Fruit fly (Drosophila melanogaster) whole organism, wandering third instar larva: Measurements from ENCODE around the gene CG18417.

Experiments used
- Abd-B ChIP-seq: fragments of >200 bp; optimal IDR thresholded peaks from 2 replicates; lab custom pipeline; 2017; ENCODE audit warnings: missing biosample characterization, missing genetic modification characterization
- CG32264 ChIP-seq: fragments of 200-800 bp; sonication (Bioruptor generic); optimal IDR thresholded peaks from 2 replicates; lab custom pipeline; 2016; ENCODE audit warnings: missing biosample characterization, missing genetic modification characterization
- CG9705 ChIP-seq: fragments of 200-800 bp; sonication (Bioruptor generic); optimal IDR thresholded peaks from 2 replicates; lab custom pipeline; 2018; ENCODE audit warnings: missing biosample characterization, mild to moderate bottlenecking, missing genetic modification characterization
- CrebA ChIP-seq: fragments of 200-800 bp; sonication (Bioruptor generic); optimal IDR thresholded peaks from 2 replicates; lab custom pipeline; 2016; ENCODE audit warnings: missing biosample characterization, mild to moderate bottlenecking, missing genetic modification characterization, borderline replicate concordance
- Dfd ChIP-seq: fragments of >200 bp; optimal IDR thresholded peaks from 2 replicates; lab custom pipeline; 2017; ENCODE audit warnings: missing biosample characterization, missing genetic modification characterization
- Dif ChIP-seq: fragments of 200-275, 200-300 bp; sonication (Bioruptor generic); optimal IDR thresholded peaks from 2 replicates; lab custom pipeline; 2018; ENCODE audit warnings: missing biosample characterization, missing genetic modification characterization; ENCODE audit not compliant: partially characterized antibody
- GATAd ChIP-seq: sonication (Bioruptor generic); optimal IDR thresholded peaks from 2 replicates; lab custom pipeline; 2016; ENCODE audit warnings: missing biosample characterization, missing genetic modification characterization
- HLH106 ChIP-seq: fragments of 200-800 bp; optimal IDR thresholded peaks from 3 replicates; lab custom pipeline; 2019; ENCODE audit warnings: missing biosample characterization, mild to moderate bottlenecking, missing genetic modification characterization, moderate library complexity
- Hnf4 ChIP-seq: fragments of 200-800 bp; sonication (Bioruptor generic); optimal IDR thresholded peaks from 2 replicates; lab custom pipeline; 2016; ENCODE audit warnings: missing biosample characterization, mild to moderate bottlenecking, missing genetic modification characterization
- Hr78 ChIP-seq: fragments of >200 bp; optimal IDR thresholded peaks from 2 replicates; lab custom pipeline; 2017; ENCODE audit warnings: missing biosample characterization, missing genetic modification characterization
- Hr83 ChIP-seq: fragments of 200-300 bp; sonication (Bioruptor generic); optimal IDR thresholded peaks from 2 replicates; lab custom pipeline; 2016; ENCODE audit warnings: missing biosample characterization, mild to moderate bottlenecking, missing genetic modification characterization, moderate library complexity; ENCODE audit not compliant: poor library complexity, severe bottlenecking
- Jra ChIP-seq: sonication (Bioruptor generic); optimal IDR thresholded peaks from 2 replicates; lab custom pipeline; 2016; ENCODE audit warnings: missing biosample characterization, missing genetic modification characterization
- Mio ChIP-seq: sonication (Bioruptor generic); optimal IDR thresholded peaks from 2 replicates; lab custom pipeline; 2016; ENCODE audit warnings: missing biosample characterization, missing genetic modification characterization
- Myc ChIP-seq: fragments of >200 bp; optimal IDR thresholded peaks from 2 replicates; lab custom pipeline; 2017
- N ChIP-seq: fragments of >200 bp; optimal IDR thresholded peaks from 2 replicates; lab custom pipeline; 2018; ENCODE audit warnings: missing biosample characterization, missing external identifiers, missing genetic modification characterization
- OdsH ChIP-seq: fragments of 200-800 bp; sonication (Bioruptor generic); optimal IDR thresholded peaks from 2 replicates; lab custom pipeline; 2016; ENCODE audit warnings: missing biosample characterization, mild to moderate bottlenecking, missing genetic modification characterization
- Rel ChIP-seq, 2 experiments: fragments of 200-800 bp; sonication (Bioruptor generic) in 1 of 2; optimal IDR thresholded peaks; 2 replicates in 1 of 2; 3 replicates in 1 of 2; lab custom pipeline; 2016 to 2019; ENCODE audit warnings: mild to moderate bottlenecking in 2 of 2, missing biosample characterization in 2 of 2, missing genetic modification characterization in 2 of 2, moderate library complexity in 1 of 2
- Sp1 ChIP-seq: fragments of 200-800 bp; sonication (Bioruptor generic); optimal IDR thresholded peaks from 3 replicates; lab custom pipeline; 2019; ENCODE audit warnings: missing biosample characterization, mild to moderate bottlenecking, missing genetic modification characterization, moderate library complexity
- Vsx2 ChIP-seq: fragments of 200-300, 225-300 bp; sonication (Bioruptor generic); optimal IDR thresholded peaks from 2 replicates; lab custom pipeline; 2018; ENCODE audit warnings: missing biosample characterization, missing genetic modification characterization; ENCODE audit not compliant: partially characterized antibody
- br ChIP-seq: fragments of 200-800 bp; sonication (Bioruptor generic); optimal IDR thresholded peaks from 2 replicates; lab custom pipeline; 2016; ENCODE audit warnings: missing biosample characterization, missing genetic modification characterization
- dl ChIP-seq, 2 experiments: fragments of 175-275, 200-275 bp in 1 of 2; fragments of 200-275 bp in 1 of 2; sonication (Bioruptor generic); optimal IDR thresholded peaks; lab custom pipeline; 2018; ENCODE audit warnings: mild to moderate bottlenecking in 2 of 2, missing biosample characterization in 2 of 2, missing genetic modification characterization in 2 of 2, moderate library complexity in 2 of 2; ENCODE audit not compliant: partially characterized antibody in 2 of 2, insufficient read depth in 1 of 2
- dmrt93B ChIP-seq: fragments of 200-800 bp; sonication (Bioruptor generic); optimal IDR thresholded peaks from 2 replicates; lab custom pipeline; 2018; ENCODE audit warnings: missing biosample characterization, mild to moderate bottlenecking, missing genetic modification characterization
- dsf ChIP-seq: sonication (Bioruptor generic); optimal IDR thresholded peaks from 2 replicates; lab custom pipeline; 2016; ENCODE audit warnings: missing biosample characterization, missing genetic modification characterization, borderline replicate concordance
- ey ChIP-seq: fragments of 200-800 bp; sonication (Bioruptor generic); optimal IDR thresholded peaks from 2 replicates; lab custom pipeline; 2016; ENCODE audit warnings: missing biosample characterization, missing genetic modification characterization
- foxo ChIP-seq, 2 experiments: fragments of 200-800 bp; sonication (Bioruptor generic); optimal IDR thresholded peaks; 2 replicates in 1 of 2; 3 replicates in 1 of 2; lab custom pipeline; 2016 to 2017; ENCODE audit warnings: missing biosample characterization in 2 of 2, missing genetic modification characterization in 2 of 2
- fru ChIP-seq: fragments of 200-800 bp; sonication (Bioruptor generic); optimal IDR thresholded peaks from 3 replicates; lab custom pipeline; 2016; ENCODE audit warnings: missing biosample characterization, mild to moderate bottlenecking, missing genetic modification characterization
- h ChIP-seq: fragments of 200-800 bp; sonication (Bioruptor generic); optimal IDR thresholded peaks from 3 replicates; lab custom pipeline; 2016; ENCODE audit warnings: missing biosample characterization, mild to moderate bottlenecking, missing genetic modification characterization
- lola ChIP-seq: fragments of >200 bp; optimal IDR thresholded peaks from 2 replicates; lab custom pipeline; 2017; ENCODE audit warnings: missing biosample characterization, missing genetic modification characterization
- pan ChIP-seq: fragments of >200 bp; optimal IDR thresholded peaks from 2 replicates; lab custom pipeline; 2017
- psq ChIP-seq: fragments of 200-800 bp; sonication (Bioruptor generic); optimal IDR thresholded peaks from 3 replicates; lab custom pipeline; 2017; ENCODE audit warnings: missing biosample characterization, mild to moderate bottlenecking, missing genetic modification characterization, moderate library complexity
- rgr ChIP-seq: fragments of 200-800 bp; sonication (Bioruptor generic); optimal IDR thresholded peaks from 3 replicates; lab custom pipeline; 2016; ENCODE audit warnings: missing biosample characterization, mild to moderate bottlenecking, missing genetic modification characterization
- sage ChIP-seq: fragments of 200-800 bp; sonication (Bioruptor generic); optimal IDR thresholded peaks from 2 replicates; lab custom pipeline; 2016; ENCODE audit warnings: missing biosample characterization, mild to moderate bottlenecking, missing genetic modification characterization
- tai ChIP-seq: sonication (Bioruptor generic); optimal IDR thresholded peaks from 2 replicates; lab custom pipeline; 2016; ENCODE audit warnings: missing biosample characterization, missing genetic modification characterization
- usp ChIP-seq: fragments of >200 bp; optimal IDR thresholded peaks from 2 replicates; lab custom pipeline; 2017; ENCODE audit warnings: missing biosample characterization, missing genetic modification characterization
- woc ChIP-seq: sonication (Bioruptor generic); optimal IDR thresholded peaks from 2 replicates; lab custom pipeline; 2016; ENCODE audit warnings: missing biosample characterization, mild to moderate bottlenecking, missing genetic modification characterization

The CG18417 gene

DNA sequence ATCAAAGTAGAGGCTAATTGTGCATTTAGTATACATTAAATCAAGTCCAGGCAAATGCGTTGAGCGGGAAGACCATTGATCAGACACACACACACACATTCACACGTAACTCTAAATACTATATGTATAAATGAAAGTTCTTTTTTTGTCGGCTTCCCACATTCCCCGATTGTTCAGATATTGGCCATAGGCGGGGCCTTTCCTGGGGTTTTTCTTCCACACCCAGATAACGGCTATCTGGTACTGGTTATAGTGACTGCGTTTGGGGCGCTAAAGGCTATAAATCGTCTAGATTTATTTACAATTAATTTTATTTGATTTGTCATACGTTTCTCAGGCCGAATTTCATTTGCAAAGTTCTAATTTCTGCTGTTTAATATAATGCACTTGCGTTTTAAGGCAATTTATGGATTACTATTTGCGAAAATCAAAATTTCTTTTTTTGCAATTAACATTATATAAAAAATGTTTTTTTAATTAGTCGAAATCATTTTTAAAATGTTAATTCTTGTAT is 33.0 kb downstream of the CG18417 start:
- TF ChIP-seq Dfd, result no peak
- TF ChIP-seq Mio, result no peak
- no peak for TF ChIP-seq lola (GFP tag; lab: Kevin White, UChicago)
- no peak for TF ChIP-seq br (GFP tag; lab: Kevin White, UChicago)
- TF ChIP-seq CG32264 (GFP tag; lab: Kevin White, UChicago), result no peak
- no peak for TF ChIP-seq Rel (GFP tag; optimal IDR thresholded peaks at IDR 0.05; lab: Kevin White, UChicago)
- peak; percentile 94 for TF ChIP-seq Rel (tag; optimal IDR thresholded peaks at IDR 0.05; lab: Kevin White, UChicago)
- no peak for TF ChIP-seq dsf (GFP tag; lab: Kevin White, UChicago)
- TF ChIP-seq CrebA (GFP tag; lab: Kevin White, UChicago), result no peak
- peak in 1 of 2 experiments; percentile 40 for TF ChIP-seq dl (GFP tag; optimal IDR thresholded peaks at IDR 0.05; lab: Kevin White, UChicago; ENCODE audit: insufficient read depth in 1 of 2, partially characterized antibody in 2 of 2)
- no peak for TF ChIP-seq CG9705 (GFP tag; lab: Kevin White, UChicago)
- no peak for TF ChIP-seq OdsH (GFP tag; lab: Kevin White, UChicago)
- no peak for TF ChIP-seq GATAd (GFP tag; lab: Kevin White, UChicago)

- TF ChIP-seq Hr83 (GFP tag; lab: Kevin White, UChicago), result no peak
- no peak for TF ChIP-seq Myc (lab: Kevin White, UChicago)
- no peak for TF ChIP-seq usp (GFP tag; lab: Kevin White, UChicago)
- peak in 1 of 2 experiments; percentile 15 for TF ChIP-seq foxo (GFP tag; optimal IDR thresholded peaks at IDR 0.05; lab: Kevin White, UChicago)
- TF ChIP-seq CG9705 (GFP tag; lab: Kevin White, UChicago), result no peak
- no peak for TF ChIP-seq pan (lab: Kevin White, UChicago)
- peak; percentile 21 for TF ChIP-seq Dfd
- no peak for TF ChIP-seq OdsH (GFP tag; lab: Kevin White, UChicago)
Measured at dm6 chr3L:7433325-7433827, 33.5 kb downstream of the CG18417 start.

DNA sequence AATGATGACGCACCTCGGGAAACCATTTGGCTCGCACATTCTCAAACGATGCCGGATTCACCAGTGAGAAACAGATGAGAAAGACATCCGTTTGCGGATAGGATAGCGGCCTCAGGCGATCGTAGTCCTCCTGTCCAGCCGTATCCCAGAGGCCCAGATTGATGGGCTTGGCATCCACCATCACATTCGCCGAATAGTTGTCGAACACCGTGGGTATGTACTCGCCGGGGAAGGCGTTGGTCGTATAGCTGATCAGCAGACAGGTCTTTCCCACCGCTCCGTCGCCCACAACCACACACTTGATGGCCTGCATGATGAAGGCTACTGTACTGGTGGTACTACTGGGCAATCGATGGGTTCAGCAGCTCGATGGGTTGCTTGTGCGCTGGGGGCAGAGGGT is 34.3 kb downstream of the CG18417 start:
- no peak for TF ChIP-seq Sp1 (GFP tag; lab: Kevin White, UChicago)
- no peak for TF ChIP-seq Vsx2 (GFP tag; lab: Kevin White, UChicago)
- no peak for TF ChIP-seq pan (lab: Kevin White, UChicago)
- no peak for TF ChIP-seq foxo (GFP tag; optimal IDR thresholded peaks at IDR 0.05; lab: Kevin White, UChicago)
- TF ChIP-seq Mio, result no peak
- no peak for TF ChIP-seq N (GFP tag; lab: Kevin White, UChicago)
- no peak for TF ChIP-seq rgr (GFP tag; lab: Kevin White, UChicago)
- TF ChIP-seq Dfd, result no peak
- TF ChIP-seq CrebA (GFP tag; lab: Kevin White, UChicago), result no peak
- no peak for TF ChIP-seq HLH106
- no peak for TF ChIP-seq tai (GFP tag; lab: Kevin White, UChicago)
- no peak for TF ChIP-seq Hr78 (GFP tag; lab: Kevin White, UChicago)
- TF ChIP-seq CG9705 (GFP tag; lab: Kevin White, UChicago), result no peak
- TF ChIP-seq br (GFP tag; lab: Kevin White, UChicago), result no peak
- no peak for TF ChIP-seq fru (GFP tag; lab: Kevin White, UChicago)
- TF ChIP-seq woc (GFP tag; lab: Kevin White, UChicago), result no peak
- no peak for TF ChIP-seq dsf (GFP tag; lab: Kevin White, UChicago)
- TF ChIP-seq sage (GFP tag; lab: Kevin White, UChicago), result no peak
- TF ChIP-seq Abd-B (GFP tag; lab: Kevin White, UChicago), result no peak

- no peak for TF ChIP-seq Dfd
- peak; percentile 30 for TF ChIP-seq psq (GFP tag; lab: Kevin White, UChicago)
- TF ChIP-seq Vsx2 (GFP tag; lab: Kevin White, UChicago), result peak; percentile 41
- TF ChIP-seq h, result peak; percentile 65
- no peak for TF ChIP-seq Rel (GFP tag; optimal IDR thresholded peaks at IDR 0.05; lab: Kevin White, UChicago)
- TF ChIP-seq Rel (tag; optimal IDR thresholded peaks at IDR 0.05; lab: Kevin White, UChicago), result peak; percentile 42
- peak; percentile 50 for TF ChIP-seq ey (GFP tag; lab: Kevin White, UChicago)
- TF ChIP-seq OdsH (GFP tag; lab: Kevin White, UChicago), result peak; percentile 37
- TF ChIP-seq Jra (GFP tag; lab: Kevin White, UChicago), result peak; percentile 99
- TF ChIP-seq woc (GFP tag; lab: Kevin White, UChicago), result peak; percentile 41
- peak; percentile 51 for TF ChIP-seq rgr (GFP tag; lab: Kevin White, UChicago)
- peak; percentile 61 for TF ChIP-seq fru (GFP tag; lab: Kevin White, UChicago)
- no peak for TF ChIP-seq Hr78 (GFP tag; lab: Kevin White, UChicago)
- no peak for TF ChIP-seq GATAd (GFP tag; lab: Kevin White, UChicago)
- peak in 1 of 2 experiments; percentile 34 for TF ChIP-seq foxo (GFP tag; optimal IDR thresholded peaks at IDR 0.05; lab: Kevin White, UChicago)
- TF ChIP-seq Dif (GFP tag; lab: Kevin White, UChicago), result peak; percentile 94
- TF ChIP-seq dmrt93B (GFP tag; lab: Kevin White, UChicago), result peak; percentile 21
- peak; percentile 22 for TF ChIP-seq Sp1 (GFP tag; lab: Kevin White, UChicago)
- TF ChIP-seq sage (GFP tag; lab: Kevin White, UChicago), result no peak
- peak; percentile 75 to 87 for TF ChIP-seq dl (GFP tag; optimal IDR thresholded peaks at IDR 0.05; lab: Kevin White, UChicago; ENCODE audit: insufficient read depth in 1 of 2, partially characterized antibody in 2 of 2)
- TF ChIP-seq tai (GFP tag; lab: Kevin White, UChicago), result peak; percentile 58
- peak; percentile 60 for TF ChIP-seq HLH106
- no peak for TF ChIP-seq CG9705 (GFP tag; lab: Kevin White, UChicago)
- peak; percentile 37 for TF ChIP-seq br (GFP tag; lab: Kevin White, UChicago)
- peak; percentile 28 for TF ChIP-seq Hnf4 (GFP tag; lab: Kevin White, UChicago)
Measured at dm6 chr3L:7434715-7435653, 35.1 kb downstream of the CG18417 start, which contains the start of gene Rac2. TSS of gene Rac2 (minus strand) at chr3L:7435190.
